Worm (Caenorhabditis elegans): ENCODE measurements around the gene dpy-27.

The dpy-27 gene

DNA sequence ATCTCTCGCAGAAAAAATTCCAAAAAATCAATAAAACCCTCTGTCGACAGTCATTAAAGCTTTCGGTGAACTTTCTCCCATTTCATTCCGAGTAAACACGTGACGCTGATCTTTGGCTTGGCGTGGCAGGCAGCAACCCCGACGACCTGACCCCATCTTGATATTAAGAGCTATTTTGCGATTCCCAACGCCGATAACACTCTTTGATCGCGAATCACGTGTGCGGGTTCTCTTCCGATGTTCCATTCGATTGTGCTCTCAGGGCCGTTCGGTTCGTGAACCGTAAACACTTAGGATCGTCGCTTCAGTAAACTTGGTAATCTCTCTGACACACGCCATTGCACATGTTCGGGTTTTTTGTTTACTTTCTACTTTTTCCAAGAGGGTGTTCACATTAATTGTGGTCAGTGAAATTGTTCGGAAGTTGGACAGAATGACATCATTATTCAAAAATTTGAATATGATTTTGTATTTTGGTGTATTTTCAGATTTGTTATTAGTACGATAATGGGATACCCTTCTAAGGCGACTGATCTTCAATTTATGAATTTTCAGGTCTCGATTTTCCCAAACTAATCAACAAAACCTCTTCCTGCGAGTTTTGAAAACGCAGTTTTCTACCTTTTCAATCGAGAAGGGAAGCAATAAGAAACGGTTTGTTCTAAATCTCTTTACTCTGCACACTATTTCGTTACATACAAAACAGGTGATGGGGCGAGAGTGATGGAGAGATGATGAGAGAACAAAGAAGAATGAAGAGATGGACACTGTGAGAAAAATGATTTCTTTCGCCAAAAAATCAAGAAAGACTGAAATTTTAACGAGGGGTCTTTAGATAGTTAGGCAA, 22.1 kb downstream of the dpy-27 start (continued):
- TF ChIP-seq gei-8 (GFP tag; optimal IDR thresholded peaks at IDR 0.05) = no peak
- TF ChIP-seq ceh-32 (tag; optimal IDR thresholded peaks at IDR 0.05; ENCODE audit: poor library complexity) = no peak
- TF ChIP-seq sdz-12 (GFP tag; optimal IDR thresholded peaks at IDR 0.05) = no peak
- no peak for TF ChIP-seq duxl-1 (tag; optimal IDR thresholded peaks at IDR 0.05; ENCODE audit: poor library complexity)
- no peak for TF ChIP-seq daf-19 (GFP tag; conservative IDR thresholded peaks at IDR 0.05)
- no peak for TF ChIP-seq snpc-1.2 (GFP tag; IDR thresholded peaks at IDR 0.05)
- no peak for TF ChIP-seq skn-1 (tag; optimal IDR thresholded peaks at IDR 0.05)
- no peak for TF ChIP-seq fkh-10 (GFP tag; optimal IDR thresholded peaks at IDR 0.05)
- TF ChIP-seq ctbp-1 (GFP tag; IDR thresholded peaks at IDR 0.05) = no peak
- no peak for TF ChIP-seq unc-39 (tag; optimal IDR thresholded peaks at IDR 0.05)
- TF ChIP-seq mdt-29 (GFP tag; IDR thresholded peaks at IDR 0.05) = no peak; the same call in 1 of the 2 replicates
- TF ChIP-seq tra-1 (GFP tag; IDR thresholded peaks at IDR 0.05) = no peak
- TF ChIP-seq nhr-10 (tag; optimal IDR thresholded peaks at IDR 0.05) = no peak
- TF ChIP-seq F37D6.2 (tag; optimal IDR thresholded peaks at IDR 0.05) = no peak
- no peak for TF ChIP-seq daf-12 (tag; optimal IDR thresholded peaks at IDR 0.05)
- TF ChIP-seq lin-38 (GFP tag; IDR thresholded peaks at IDR 0.05) = no peak; the same call in 1 of the 2 replicates
- no peak for TF ChIP-seq daf-8 (GFP tag; IDR thresholded peaks at IDR 0.05)
- no peak for TF ChIP-seq lin-13 (GFP tag; optimal IDR thresholded peaks at IDR 0.05)
- peak; percentile 37 for TF ChIP-seq mxl-3 (GFP tag; optimal IDR thresholded peaks at IDR 0.05)
- peak; percentile 6 for TF ChIP-seq ama-1 (optimal IDR thresholded peaks at IDR 0.05)
- TF ChIP-seq ceh-20 (GFP tag; IDR thresholded peaks at IDR 0.05) = no peak
- TF ChIP-seq spr-1 (tag; optimal IDR thresholded peaks at IDR 0.05) = no peak
- no peak for TF ChIP-seq nhr-102 (tag; optimal IDR thresholded peaks at IDR 0.05)
- no peak for TF ChIP-seq nhr-11 (tag; optimal IDR thresholded peaks at IDR 0.05)
- 0 out of 2 replicates have a peak, but pooled peaks have one; percentile 30 for TF ChIP-seq dmd-9 (GFP tag; IDR thresholded peaks at IDR 0.05)
- TF ChIP-seq hif-1 (tag; optimal IDR thresholded peaks at IDR 0.05) = no peak
- TF ChIP-seq saeg-2 (GFP tag; IDR thresholded peaks at IDR 0.05) = no peak
- no peak for TF ChIP-seq ztf-7 (tag; optimal IDR thresholded peaks at IDR 0.05)
- TF ChIP-seq ztf-11 (tag; optimal IDR thresholded peaks at IDR 0.05) = no peak
- peak; percentile 93 for TF ChIP-seq aha-1 (tag)
- TF ChIP-seq zfp-2 (tag; optimal IDR thresholded peaks at IDR 0.05) = no peak
- TF ChIP-seq lsy-2 (tag; optimal IDR thresholded peaks at IDR 0.05) = peak; percentile 32 to 33
- TF ChIP-seq fos-1 (tag; optimal IDR thresholded peaks at IDR 0.05) = no peak
- TF ChIP-seq rbr-2 (tag; optimal IDR thresholded peaks at IDR 0.05) = no peak
- TF ChIP-seq snpc-4 (tag; optimal IDR thresholded peaks at IDR 0.05) = no peak
- TF ChIP-seq ces-1 (GFP tag; optimal IDR thresholded peaks at IDR 0.05) = no peak
- TF ChIP-seq F49E8.2 (tag; optimal IDR thresholded peaks at IDR 0.05; ENCODE audit: borderline replicate concordance) = no peak
- no peak for TF ChIP-seq F44E2.7 (GFP tag; IDR thresholded peaks at IDR 0.05)
- TF ChIP-seq zip-2 (tag; optimal IDR thresholded peaks at IDR 0.05) = no peak
- no peak for TF ChIP-seq attf-4 (tag; optimal IDR thresholded peaks at IDR 0.05)
- no peak for TF ChIP-seq zag-1 (tag; optimal IDR thresholded peaks at IDR 0.05)
- no peak for TF ChIP-seq lin-39 (tag; optimal IDR thresholded peaks at IDR 0.05)
- TF ChIP-seq ZK337.2 (GFP tag; IDR thresholded peaks at IDR 0.05) = 0 out of 2 replicates have a peak, but pooled peaks have one; percentile 7
- no peak for TF ChIP-seq nhr-6 (tag; optimal IDR thresholded peaks at IDR 0.05)
- TF ChIP-seq Y48G9A.11 (GFP tag; IDR thresholded peaks at IDR 0.05) = no peak
- TF ChIP-seq ceh-62 (tag; optimal IDR thresholded peaks at IDR 0.05) = no peak
- TF ChIP-seq madf-5 (GFP tag; IDR thresholded peaks at IDR 0.05) = no peak
- no peak for TF ChIP-seq zip-11 (GFP tag; IDR thresholded peaks at IDR 0.05)
- TF ChIP-seq T20F7.1 (GFP tag; optimal IDR thresholded peaks at IDR 0.05) = no peak
- no peak for TF ChIP-seq lir-3 (tag; optimal IDR thresholded peaks at IDR 0.05)
- no peak for TF ChIP-seq Y75B8A.6 (GFP tag; IDR thresholded peaks at IDR 0.05)
- no peak for TF ChIP-seq ceh-82 (tag; optimal IDR thresholded peaks at IDR 0.05)
